Worm (Caenorhabditis elegans): ENCODE data around the gene B0310.6.
A peak's percentile ranks its signal among the peaks of the same experiment; 100 is the strongest.

B0310.6 gene

ce11 chrX:557857-558256, 27.0 kb upstream of the B0310.6 start, which contains the start of gene nas-38:
nas-38 (plus strand) TSS chrX:558157.
- TF ChIP-seq mdt-29 (GFP tag; IDR thresholded peaks at IDR 0.05) (no peak), daf-12 (tag; optimal IDR thresholded peaks at IDR 0.05) (no peak), zag-1 (tag; optimal IDR thresholded peaks at IDR 0.05) (no peak), spr-1 (tag; optimal IDR thresholded peaks at IDR 0.05) (no peak), ceh-28 (tag; optimal IDR thresholded peaks at IDR 0.05) (no peak), ceh-44 (GFP tag; IDR thresholded peaks at IDR 0.05) (no peak), hlh-11 (tag; optimal IDR thresholded peaks at IDR 0.05) (no peak), nhr-25 (tag; optimal IDR thresholded peaks at IDR 0.05; ENCODE audit: borderline replicate concordance, insufficient read depth) (no peak), F10B5.3 (tag; optimal IDR thresholded peaks at IDR 0.05) (no peak), lir-3 (tag; optimal IDR thresholded peaks at IDR 0.05) (no peak), nhr-42 (GFP tag; IDR thresholded peaks at IDR 0.05) (no peak), mes-2 (tag; optimal IDR thresholded peaks at IDR 0.05; ENCODE audit: poor library complexity, severe bottlenecking) (no peak), dmd-8 (GFP tag; IDR thresholded peaks at IDR 0.05) (no peak), unc-62 (GFP tag; optimal IDR thresholded peaks at IDR 0.05 in 1 of 2) (no peak), unc-62 (tag; optimal IDR thresholded peaks at IDR 0.05) (no peak), attf-4 (tag; optimal IDR thresholded peaks at IDR 0.05) (no peak), ZK337.2 (GFP tag; IDR thresholded peaks at IDR 0.05) (no peak)

ce11 chrX:557195-557594, 26.4 kb upstream of the B0310.6 start, which contains the start of gene hlh-19:
hlh-19 (minus strand) TSS chrX:557295.
- TF ChIP-seq unc-62 (GFP tag; optimal IDR thresholded peaks at IDR 0.05 in 1 of 2) (peak in 1 of 2 experiments; percentile 25), unc-62 (tag; optimal IDR thresholded peaks at IDR 0.05) (no peak), R02D3.7 (tag; optimal IDR thresholded peaks at IDR 0.05) (no peak)

- TF ChIP-seq dmd-6 (GFP tag; IDR thresholded peaks at IDR 0.05) (peak; percentile 45; the same call in 1 of the 2 replicates), nhr-76 (tag; optimal IDR thresholded peaks at IDR 0.05) (no peak), zfp-2 (tag; optimal IDR thresholded peaks at IDR 0.05) (no peak), lin-39 (tag; optimal IDR thresholded peaks at IDR 0.05) (no peak), nhr-28 (tag; optimal IDR thresholded peaks at IDR 0.05) (peak; percentile 4), php-3 (GFP tag; IDR thresholded peaks at IDR 0.05) (peak; percentile 66; the same call in 1 of the 2 replicates), pqm-1 (tag; optimal IDR thresholded peaks at IDR 0.05) (peak; percentile 70), F37D6.2 (tag; optimal IDR thresholded peaks at IDR 0.05) (no peak), spr-3 (GFP tag; optimal IDR thresholded peaks at IDR 0.05) (no peak), aha-1 (tag) (peak; percentile 41), hlh-11 (tag; optimal IDR thresholded peaks at IDR 0.05) (peak; percentile 28), unc-62 (GFP tag; optimal IDR thresholded peaks at IDR 0.05 in 1 of 2) (peak in 1 of 2 experiments; percentile 92), unc-62 (tag; optimal IDR thresholded peaks at IDR 0.05) (no peak)
These were observed 24.4 kb upstream of the B0310.6 start for ce11 chrX:555043-555791.

ce11 chrX:553875-554274, 23.1 kb upstream of the B0310.6 start, which contains the start of gene F57C12.6:
F57C12.6 (minus strand) TSS chrX:553975.
- TF ChIP-seq ceh-28 (tag; optimal IDR thresholded peaks at IDR 0.05) = no peak
- no peak for TF ChIP-seq pha-4 (GFP tag; IDR thresholded peaks at IDR 0.05)
- no peak for TF ChIP-seq pha-4 (tag; optimal IDR thresholded peaks at IDR 0.05)
- TF ChIP-seq lin-13 (GFP tag; optimal IDR thresholded peaks at IDR 0.05) = no peak
- TF ChIP-seq mes-2 (tag; optimal IDR thresholded peaks at IDR 0.05; ENCODE audit: poor library complexity, severe bottlenecking) = no peak
- no peak for TF ChIP-seq snpc-4 (tag; optimal IDR thresholded peaks at IDR 0.05)
- TF ChIP-seq aha-1 (tag) = no peak
- no peak for TF ChIP-seq mep-1 (tag; optimal IDR thresholded peaks at IDR 0.05)
- no peak for TF ChIP-seq jun-1 (tag; optimal IDR thresholded peaks at IDR 0.05)
